Worm (Caenorhabditis elegans): ENCODE measurements around the gene ora-1.
A peak's percentile ranks its signal among the peaks of the same experiment; 100 is the strongest.

DNA sequence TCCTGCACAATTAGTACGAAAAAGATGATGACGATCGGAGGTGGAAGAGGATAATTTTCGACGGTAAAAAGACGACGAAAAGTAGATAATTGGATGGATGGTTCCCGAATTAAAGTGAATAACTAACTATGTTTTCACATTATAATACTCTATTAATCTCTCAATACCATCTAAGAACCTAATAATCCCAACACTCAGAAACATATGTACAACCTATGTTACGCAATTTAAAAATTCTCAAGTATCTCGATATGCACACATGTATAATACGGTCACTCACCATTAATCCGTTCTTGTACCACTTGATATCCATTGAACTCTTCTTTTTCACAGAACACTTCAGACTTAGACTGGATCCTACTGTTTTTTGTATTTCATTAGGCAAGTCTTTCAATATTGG, 23.1 kb downstream of the ora-1 start:
- TF ChIP-seq ama-1 (optimal IDR thresholded peaks at IDR 0.05) (no peak), B0310.2 (tag; optimal IDR thresholded peaks at IDR 0.05) (no peak), pes-1 (GFP tag; IDR thresholded peaks at IDR 0.05) (no peak), tbx-37 (GFP tag; conservative IDR thresholded peaks at IDR 0.05) (no peak), hmg-4 (GFP tag; optimal IDR thresholded peaks at IDR 0.05) (no peak), scrt-1 (GFP tag; IDR thresholded peaks at IDR 0.05) (no peak), flt-1 (GFP tag; IDR thresholded peaks at IDR 0.05) (no peak), ets-7 (tag; optimal IDR thresholded peaks at IDR 0.05) (no peak), sea-1 (GFP tag; conservative IDR thresholded peaks at IDR 0.05) (no peak), ceh-36 (tag; optimal IDR thresholded peaks at IDR 0.05) (peak; percentile 53), ceh-13 (GFP tag; optimal IDR thresholded peaks at IDR 0.05) (no peak)

Measured in whole organism, early embryonic.